Worm (Caenorhabditis elegans) whole organism, midembryonic: Measurements from ENCODE around the gene ttr-40.

Experiments used
- T22C8.4 ChIP-seq: fragments of 200-800 bp; sonication (Bioruptor generic); IDR thresholded peaks from 2 replicates; pipeline ENCODE4 v1.3.6; 2022; ENCODE audit warnings: missing genetic modification characterization, missing compliant biosample characterization
- cog-1 ChIP-seq: sonication (generic microtip); optimal IDR thresholded peaks from 2 replicates; lab custom pipeline; 2016; ENCODE audit warnings: missing genetic modification characterization, missing compliant biosample characterization
- flt-1 ChIP-seq: fragments of 200-800 bp; sonication (Bioruptor generic); IDR thresholded peaks from 2 replicates; pipeline ENCODE4 v1.3.6; 2022; ENCODE audit warnings: missing genetic modification characterization, missing compliant biosample characterization
- klf-2 ChIP-seq: fragments of 200-800 bp; sonication (Bioruptor generic); conservative IDR thresholded peaks from 2 replicates; pipeline ENCODE4 v1.3.6; 2022; ENCODE audit warnings: missing genetic modification reagents, missing genetic modification characterization, missing compliant biosample characterization
- med-1 ChIP-seq: sonication (generic microtip); optimal IDR thresholded peaks from 2 replicates; lab custom pipeline; 2017; ENCODE audit warnings: missing genetic modification characterization, mild to moderate bottlenecking, missing compliant biosample characterization, antibody characterized with exemption, missing genetic modification reagents; ENCODE audit not compliant: insufficient read depth
- ref-1 ChIP-seq: fragments of 200-800 bp; sonication (Bioruptor generic); conservative IDR thresholded peaks from 2 replicates; pipeline ENCODE4 v1.3.6; 2022; ENCODE audit warnings: missing genetic modification reagents, missing genetic modification characterization, missing compliant biosample characterization
- tab-1 ChIP-seq: fragments of 200-800 bp; sonication (Bioruptor generic); IDR thresholded peaks from 2 replicates; pipeline ENCODE4 v1.3.6; 2022; ENCODE audit warnings: missing genetic modification characterization, missing compliant biosample characterization
- ztf-23 ChIP-seq: fragments of 200-800 bp; sonication (Bioruptor generic); IDR thresholded peaks from 2 replicates; pipeline ENCODE4 v1.3.6; 2022; ENCODE audit warnings: missing genetic modification reagents, missing genetic modification characterization, missing compliant biosample characterization
- ztf-29 ChIP-seq: fragments of 200-800 bp; sonication (Bioruptor generic); IDR thresholded peaks from 2 replicates; pipeline ENCODE4 v1.3.6; 2022; ENCODE audit warnings: missing genetic modification reagents, missing genetic modification characterization, missing compliant biosample characterization

Gene ttr-40

DNA sequence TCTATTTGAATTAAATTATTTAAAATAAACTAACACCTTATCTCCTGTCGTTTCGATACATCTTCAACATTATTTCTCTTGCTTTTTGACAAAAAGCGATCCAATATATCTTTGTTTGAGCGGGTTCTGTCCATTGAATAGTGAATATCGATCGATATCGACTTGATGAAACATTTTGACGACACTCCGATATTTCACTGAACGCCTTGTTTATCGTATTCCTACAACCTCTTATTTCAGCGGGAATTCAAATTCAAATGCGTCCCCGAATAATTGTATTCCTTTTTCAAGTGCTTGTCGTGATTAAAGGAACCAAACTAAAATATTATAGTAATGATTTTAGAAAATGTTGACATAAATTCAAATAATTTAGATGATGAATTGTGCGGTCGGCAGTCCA lies 8.5 kb downstream of the ttr-40 start, which contains the start of the genes K07B1.7 and try-5:
K07B1.7 (minus strand) TSS at position 159 of the 400 bp plus-strand sequence.
try-5 (plus strand) TSS at position 241 of the 400 bp plus-strand sequence.
- TF ChIP-seq ztf-29 (GFP tag; lab: Robert Waterston, UW) (no peak), T22C8.4 (GFP tag; lab: Robert Waterston, UW) (peak; percentile 91)

DNA sequence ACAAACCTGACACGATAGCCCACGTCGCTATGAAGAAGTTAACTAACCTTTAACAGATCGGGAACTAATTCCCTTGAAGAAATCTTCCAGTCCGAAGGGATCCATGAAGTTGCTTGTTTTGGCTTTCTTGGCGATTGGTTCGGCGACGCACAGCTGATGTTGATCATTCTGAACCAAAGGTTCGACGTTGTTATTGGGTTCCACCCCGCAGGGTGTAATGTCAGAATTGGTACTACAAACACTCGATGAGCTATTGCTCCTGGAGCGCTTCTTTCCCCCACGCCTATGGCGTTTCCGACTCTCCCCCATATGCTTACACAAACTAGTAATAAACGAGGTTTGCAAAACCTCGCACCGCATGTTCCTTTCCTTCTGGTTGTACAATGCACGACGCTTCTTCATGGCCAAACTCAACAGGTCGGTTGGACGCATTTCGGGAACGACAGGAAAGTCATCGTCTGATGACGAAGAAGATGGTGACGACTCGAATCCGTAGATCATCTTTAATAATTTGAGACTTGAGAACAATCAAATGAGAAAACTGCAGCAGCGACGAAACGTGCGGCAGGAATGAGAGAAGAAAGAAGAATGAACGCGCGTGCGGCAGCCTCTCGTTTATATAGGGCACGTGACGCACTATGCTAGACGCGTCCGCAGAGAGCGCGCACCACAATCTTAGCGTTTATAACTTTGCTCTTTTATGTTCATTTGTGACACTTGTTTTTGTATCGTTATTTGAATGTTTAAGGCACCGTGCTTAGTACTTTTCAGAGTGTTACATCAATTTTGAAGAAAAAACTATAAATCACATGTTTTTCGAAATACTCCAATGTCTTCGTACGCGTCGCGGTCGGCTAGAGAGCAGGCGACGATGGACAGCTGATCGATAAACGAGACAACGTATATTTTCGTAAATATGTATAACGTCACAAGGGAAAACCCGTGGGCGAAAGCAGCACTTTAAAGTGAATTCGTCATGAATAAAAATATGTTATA lies 11.3 kb downstream of the ttr-40 start, which contains the start of gene tos-1:
tos-1 (minus strand) TSS at position 575 of the 996 bp plus-strand sequence.
- TF ChIP-seq ref-1 (GFP tag; lab: Robert Waterston, UW) = peak; percentile 86; the same call in 1 of the 2 replicates
- peak; percentile 90 for TF ChIP-seq flt-1 (GFP tag; lab: Robert Waterston, UW)
- TF ChIP-seq cog-1 (tag; lab: Kevin White, UChicago) = peak; percentile 100
- TF ChIP-seq T22C8.4 (GFP tag; lab: Robert Waterston, UW) = 0 out of 2 replicates have a peak, but pooled peaks have one; percentile 15
- TF ChIP-seq ztf-23 = peak; percentile 87
- 0 out of 2 replicates have a peak, but pooled peaks have one; percentile 14 for TF ChIP-seq klf-2
- TF ChIP-seq tab-1 (GFP tag; lab: Robert Waterston, UW) = no peak; the same call in 1 of the 2 replicates
- TF ChIP-seq ztf-29 (GFP tag; lab: Robert Waterston, UW) = peak; percentile 77
- TF ChIP-seq med-1 (GFP tag; lab: Kevin White, UChicago) = no peak

DNA sequence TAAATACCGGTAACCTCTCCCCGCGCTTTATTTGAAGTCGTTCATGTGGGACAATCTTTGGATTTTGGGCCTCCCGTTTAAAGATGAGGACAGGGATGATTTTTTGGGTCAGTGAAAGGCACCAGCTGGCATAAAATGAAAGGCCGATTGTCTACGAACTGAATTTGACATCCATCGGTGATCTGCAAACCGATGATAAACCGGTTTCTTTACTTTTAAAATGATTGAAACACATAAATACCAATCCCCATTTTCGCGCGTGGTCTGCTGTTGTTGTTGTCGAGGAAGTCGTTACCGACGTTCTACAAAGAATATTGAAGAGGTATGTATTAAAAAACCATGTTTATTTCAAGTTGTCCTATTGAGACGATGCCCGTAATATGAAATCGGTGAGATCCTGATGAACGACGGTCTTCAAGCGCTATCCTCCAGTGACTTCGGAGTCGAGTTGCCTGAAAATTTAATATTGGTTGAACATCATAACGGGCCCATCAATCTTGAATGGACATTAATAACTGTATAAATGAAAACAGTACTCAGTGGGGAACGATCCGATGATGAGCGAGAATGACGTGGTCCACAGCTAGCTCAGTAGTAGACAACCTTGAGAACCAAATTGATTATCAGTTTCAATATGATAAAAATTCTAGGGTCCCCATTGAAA lies 12.2 kb downstream of the ttr-40 start:
- TF ChIP-seq flt-1 (GFP tag; lab: Robert Waterston, UW) (no peak; the same call in 1 of the 2 replicates), ref-1 (GFP tag; lab: Robert Waterston, UW) (no peak), ztf-29 (GFP tag; lab: Robert Waterston, UW) (no peak), klf-2 (no peak), cog-1 (tag; lab: Kevin White, UChicago) (no peak), T22C8.4 (GFP tag; lab: Robert Waterston, UW) (0 out of 2 replicates have a peak, but pooled peaks have one; percentile 11), ztf-23 (0 out of 2 replicates have a peak, but pooled peaks have one; percentile 45), med-1 (GFP tag; lab: Kevin White, UChicago) (no peak), tab-1 (GFP tag; lab: Robert Waterston, UW) (0 out of 2 replicates have a peak, but pooled peaks have one; percentile 4)

DNA sequence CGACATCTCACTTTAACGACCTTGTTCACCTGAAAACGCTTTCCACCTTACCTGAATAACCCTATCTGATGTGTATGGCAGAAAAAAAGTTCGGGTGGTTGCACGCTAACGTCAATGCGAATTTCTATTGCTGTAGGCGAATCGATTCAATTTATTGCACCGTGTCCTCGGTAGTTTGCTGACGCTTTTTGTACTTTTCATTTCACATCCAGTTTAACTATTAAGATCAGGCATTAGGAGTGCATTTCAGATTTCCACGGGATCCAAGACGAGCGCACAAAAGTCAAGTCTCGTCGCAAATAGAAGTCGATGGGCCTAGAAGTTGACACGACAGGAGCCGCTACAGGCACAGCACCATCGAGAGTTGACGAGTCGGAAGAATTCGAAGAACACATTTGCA lies 13.0 kb downstream of the ttr-40 start:
- TF ChIP-seq flt-1 (GFP tag; lab: Robert Waterston, UW) (peak; percentile 78; the same call in 1 of the 2 replicates), T22C8.4 (GFP tag; lab: Robert Waterston, UW) (peak; percentile 28; the same call in 1 of the 2 replicates), klf-2 (0 out of 2 replicates have a peak, but pooled peaks have one; percentile 49), ztf-23 (0 out of 2 replicates have a peak, but pooled peaks have one; percentile 6)

DNA sequence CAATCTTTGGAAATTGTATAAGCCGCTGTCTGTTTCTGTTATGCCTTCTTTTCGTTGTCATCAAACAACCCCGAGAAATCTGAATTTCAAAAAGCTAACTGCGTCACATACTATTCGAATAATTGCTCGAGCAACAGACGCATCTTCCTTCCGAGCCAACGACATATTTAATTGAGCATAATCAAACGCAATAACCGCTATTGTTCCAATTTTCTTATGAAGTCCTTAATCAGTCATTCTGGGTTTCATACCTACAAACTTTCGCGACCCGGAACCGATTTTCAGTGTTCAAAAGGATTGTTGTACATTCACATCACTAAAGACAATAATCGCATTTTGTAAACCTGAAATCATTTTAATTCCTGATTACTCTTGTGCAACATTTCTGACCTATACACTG lies 13.5 kb downstream of the ttr-40 start:
- TF ChIP-seq flt-1 (GFP tag; lab: Robert Waterston, UW) (peak; percentile 62; the same call in 1 of the 2 replicates), klf-2 (0 out of 2 replicates have a peak, but pooled peaks have one; percentile 50), ztf-23 (peak; percentile 49)

DNA sequence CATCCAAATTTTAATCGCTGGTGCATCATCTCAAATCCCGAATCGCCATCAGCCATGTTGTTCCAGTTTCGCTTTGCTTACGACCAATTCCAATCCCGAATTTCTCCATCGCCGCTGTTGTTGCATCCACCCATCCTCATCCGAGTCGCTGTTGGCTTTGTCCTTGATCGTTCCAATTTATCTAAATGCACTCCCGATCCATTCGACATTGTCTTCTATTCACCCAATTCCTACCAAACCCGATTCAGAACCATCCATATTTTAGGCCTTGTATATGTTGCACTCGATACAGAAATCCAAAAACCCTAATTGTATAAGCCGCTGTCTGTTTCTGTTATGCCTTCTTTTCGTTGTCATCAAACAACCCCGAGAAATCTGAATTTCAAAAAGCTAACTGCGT lies 15.0 kb downstream of the ttr-40 start:
- no peak for TF ChIP-seq ztf-29 (GFP tag; lab: Robert Waterston, UW)
- 0 out of 2 replicates have a peak, but pooled peaks have one; percentile 8 for TF ChIP-seq tab-1 (GFP tag; lab: Robert Waterston, UW)

DNA sequence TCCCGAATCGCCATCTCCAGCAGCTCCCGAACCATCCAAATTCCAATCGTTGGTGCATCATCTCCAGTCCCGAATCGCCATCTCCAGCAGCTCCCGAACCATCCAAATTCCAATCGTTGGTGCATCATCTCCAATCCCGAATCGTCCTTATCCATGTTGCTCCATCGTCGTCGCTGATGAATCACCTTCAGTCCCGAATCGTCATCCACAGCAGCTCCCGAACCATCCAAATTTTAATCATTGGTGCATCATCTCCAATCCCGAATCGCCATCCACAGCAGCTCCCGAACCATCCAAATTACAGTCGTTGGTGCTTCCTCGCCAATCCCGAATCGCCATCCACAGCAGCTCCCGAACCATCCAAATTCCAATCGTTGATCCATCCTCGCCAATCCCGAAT lies 16.0 kb downstream of the ttr-40 start:
- TF ChIP-seq ztf-23 = 0 out of 2 replicates have a peak, but pooled peaks have one; percentile 8
- TF ChIP-seq klf-2 = 0 out of 2 replicates have a peak, but pooled peaks have one; percentile 15

DNA sequence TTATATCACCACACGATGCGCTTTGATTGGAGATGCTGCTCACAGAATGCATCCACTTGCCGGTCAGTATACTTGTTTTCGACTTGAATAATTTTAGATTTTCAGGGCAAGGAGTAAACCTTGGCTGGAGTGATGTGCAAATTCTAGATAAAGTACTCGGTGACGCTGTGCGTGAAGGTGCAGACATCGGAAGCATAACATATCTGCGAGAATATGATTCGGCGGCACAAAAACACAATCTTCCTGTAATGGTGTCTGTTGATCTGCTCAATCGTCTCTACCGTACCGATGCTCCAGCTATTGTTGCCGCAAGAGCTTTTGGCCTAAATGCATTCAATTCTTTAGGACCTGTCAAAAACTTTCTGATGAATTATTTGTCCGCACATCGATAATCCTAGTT lies 16.8 kb downstream of the ttr-40 start:
- TF ChIP-seq T22C8.4 (GFP tag; lab: Robert Waterston, UW) (no peak), ztf-23 (no peak), med-1 (GFP tag; lab: Kevin White, UChicago) (no peak), tab-1 (GFP tag; lab: Robert Waterston, UW) (no peak), ref-1 (GFP tag; lab: Robert Waterston, UW) (no peak), flt-1 (GFP tag; lab: Robert Waterston, UW) (no peak)

DNA sequence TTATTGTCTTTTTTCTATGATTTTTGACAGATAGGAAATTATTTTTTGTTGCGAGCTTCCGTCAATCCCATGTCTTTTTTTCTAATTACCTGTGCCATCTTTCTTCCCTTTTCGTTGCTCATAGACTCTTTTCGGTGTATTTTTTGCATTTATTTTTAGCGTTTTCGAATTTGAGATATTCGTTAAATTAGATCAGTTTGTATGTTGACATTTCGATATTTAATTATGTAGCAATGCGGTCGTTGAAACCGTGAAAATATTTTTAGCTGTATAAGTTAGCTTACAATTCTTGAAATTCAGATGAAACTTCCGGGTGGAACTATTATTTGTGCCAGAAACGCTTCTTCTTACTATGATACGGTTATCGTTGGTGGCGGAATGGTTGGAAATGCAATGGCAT lies 18.8 kb downstream of the ttr-40 start, which contains the start of gene coq-6:
coq-6 (plus strand) TSS at position 301 of the 400 bp plus-strand sequence.
- no peak for TF ChIP-seq tab-1 (GFP tag; lab: Robert Waterston, UW)
- TF ChIP-seq T22C8.4 (GFP tag; lab: Robert Waterston, UW) = no peak
- TF ChIP-seq flt-1 (GFP tag; lab: Robert Waterston, UW) = no peak
- no peak for TF ChIP-seq med-1 (GFP tag; lab: Kevin White, UChicago)
- no peak for TF ChIP-seq cog-1 (tag; lab: Kevin White, UChicago)
- no peak for TF ChIP-seq ztf-29 (GFP tag; lab: Robert Waterston, UW)
- no peak for TF ChIP-seq ref-1 (GFP tag; lab: Robert Waterston, UW)
